Fruit fly (Drosophila melanogaster) whole organism, embryonic: ENCODE measurements around the gene MsR1.

Source experiments
- CG3163 ChIP-seq: fragments of 200-800 bp; sonication (Bioruptor generic); optimal IDR thresholded peaks from 3 replicates; lab custom pipeline; 2016; ENCODE audit warnings: missing biosample characterization, missing genetic modification characterization
- gfzf ChIP-seq: fragments of 200-800 bp; sonication (Bioruptor generic); optimal IDR thresholded peaks from 2 replicates; lab custom pipeline; 2016; ENCODE audit warnings: missing biosample characterization, mild to moderate bottlenecking, missing genetic modification characterization, moderate library complexity

The MsR1 gene

DNA sequence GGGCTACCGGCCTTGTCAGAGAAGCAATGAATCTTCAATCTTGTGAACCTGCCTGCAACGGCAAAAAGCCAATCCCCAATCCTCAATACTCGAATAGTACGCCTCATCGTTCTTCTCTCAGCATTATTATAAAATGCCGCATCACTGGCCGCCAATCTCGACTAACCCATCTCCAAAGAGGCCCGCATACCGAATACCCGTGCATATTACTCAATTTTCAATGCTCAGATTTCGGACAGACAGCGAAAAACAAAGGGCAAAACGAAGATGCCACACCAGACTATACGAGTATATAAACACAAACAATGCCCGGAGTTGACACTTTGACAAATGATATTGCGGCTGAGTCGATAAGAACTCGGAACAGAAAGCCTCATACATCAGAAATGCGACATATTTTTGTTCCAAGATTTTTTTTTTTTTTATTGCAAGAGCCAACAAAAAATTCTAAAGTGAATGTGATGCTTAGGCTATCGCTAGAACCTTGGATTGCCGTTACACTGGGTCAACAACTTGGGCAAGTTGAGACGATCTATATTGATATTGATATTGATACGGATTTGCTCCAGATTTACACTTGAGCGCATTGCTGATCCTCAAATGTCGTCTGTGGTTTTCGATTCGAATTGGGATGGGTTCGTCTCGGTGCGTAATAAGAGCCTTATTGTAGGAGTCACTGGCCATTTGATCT is 70.4 kb downstream of the MsR1 start (continued):
- TF ChIP-seq gfzf (GFP tag; lab: Kevin White, UChicago), result no peak
- no peak for TF ChIP-seq CG3163
